Worm (Caenorhabditis elegans): ENCODE measurements around the gene F08D12.12.
A peak's percentile ranks its signal among the peaks of the same experiment; 100 is the strongest.

DNA sequence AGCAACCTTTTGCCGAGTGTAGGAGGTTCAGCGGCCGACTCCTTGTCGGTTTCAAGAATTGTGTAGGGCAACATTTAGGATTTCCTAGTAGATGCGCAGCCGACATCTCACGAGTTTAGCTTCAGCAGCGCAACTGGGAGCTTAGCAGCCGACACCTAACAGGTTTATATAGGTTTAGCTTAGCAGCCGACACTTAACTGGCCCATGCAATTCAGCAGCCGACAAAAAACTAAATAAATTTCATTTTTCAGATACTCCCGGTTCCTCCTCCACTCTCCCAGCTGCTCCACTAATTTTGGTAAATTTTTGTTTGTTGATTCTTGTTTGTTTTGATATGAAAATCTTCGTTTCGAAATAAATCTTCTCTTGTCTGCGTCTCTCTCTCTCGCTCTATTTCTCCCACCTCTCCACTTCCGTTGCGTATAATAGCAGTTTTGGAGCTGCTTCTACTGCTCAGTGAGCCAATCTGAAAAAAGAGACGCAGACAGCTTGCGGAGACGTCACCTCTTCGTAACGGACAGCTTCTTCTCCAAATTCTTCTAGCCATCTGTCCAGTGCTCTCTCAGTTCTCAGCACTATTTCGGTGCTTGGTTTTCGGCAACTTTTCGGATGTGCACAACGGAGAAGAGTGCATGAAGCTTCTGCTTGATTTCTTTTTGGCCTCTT lies 38.8 kb downstream of the F08D12.12 start:
- TF ChIP-seq unc-130 (tag; optimal IDR thresholded peaks at IDR 0.05) (no peak), lin-14 (GFP tag; optimal IDR thresholded peaks at IDR 0.05) (peak; percentile 95), nhr-76 (tag; optimal IDR thresholded peaks at IDR 0.05) (no peak), nhr-237 (tag; optimal IDR thresholded peaks at IDR 0.05) (no peak), ztf-4 (tag; optimal IDR thresholded peaks at IDR 0.05) (no peak), lin-15B (tag; optimal IDR thresholded peaks at IDR 0.05) (no peak), alr-1 (tag; optimal IDR thresholded peaks at IDR 0.05; ENCODE audit: borderline replicate concordance) (no peak), mdl-1 (tag; optimal IDR thresholded peaks at IDR 0.05) (no peak), unc-98 (GFP tag; IDR thresholded peaks at IDR 0.05) (no peak)
